Fruit fly (Drosophila melanogaster) whole organism, embryonic: Measurements from ENCODE around the gene CG31960.

Source experiments
- CG10267 ChIP-seq: fragments of 200-800 bp; sonication (Bioruptor generic); optimal IDR thresholded peaks from 2 replicates; lab custom pipeline; 2018; ENCODE audit warnings: missing biosample characterization, mild to moderate bottlenecking, missing genetic modification characterization, moderate library complexity
- CG10565 ChIP-seq: fragments of 200-800 bp; sonication (Bioruptor generic); optimal IDR thresholded peaks from 3 replicates; lab custom pipeline; 2016; ENCODE audit warnings: missing biosample characterization, mild to moderate bottlenecking, missing genetic modification characterization
- CG10979 ChIP-seq: fragments of 200-800 bp; sonication (Bioruptor generic); optimal IDR thresholded peaks from 2 replicates; lab custom pipeline; 2018; ENCODE audit warnings: missing biosample characterization, mild to moderate bottlenecking, missing genetic modification characterization, moderate library complexity
- CG12104 ChIP-seq: fragments of 200-800 bp; sonication (Bioruptor generic); optimal IDR thresholded peaks from 3 replicates; lab custom pipeline; 2016; ENCODE audit warnings: missing biosample characterization, missing genetic modification characterization
- CG12155 ChIP-seq: fragments of 200-800 bp; sonication (Bioruptor generic); optimal IDR thresholded peaks from 3 replicates; lab custom pipeline; 2016; ENCODE audit warnings: missing biosample characterization, missing genetic modification characterization
- CG12236 ChIP-seq: fragments of 200-800 bp; sonication (Bioruptor generic); optimal IDR thresholded peaks from 2 replicates; lab custom pipeline; 2016; ENCODE audit warnings: missing biosample characterization, missing genetic modification characterization
- CG12391 ChIP-seq: fragments of 200-800 bp; sonication (Bioruptor generic); optimal IDR thresholded peaks from 3 replicates; lab custom pipeline; 2018; ENCODE audit warnings: missing biosample characterization, mild to moderate bottlenecking, missing genetic modification characterization, moderate library complexity
- CG15696 ChIP-seq: fragments of 200-800 bp; sonication (Bioruptor generic); optimal IDR thresholded peaks from 2 replicates; lab custom pipeline; 2019; ENCODE audit warnings: missing biosample characterization, mild to moderate bottlenecking, missing genetic modification characterization, moderate library complexity
- CG1602 ChIP-seq: fragments of 200-800 bp; sonication (Bioruptor generic); optimal IDR thresholded peaks from 3 replicates; lab custom pipeline; 2016; ENCODE audit warnings: missing biosample characterization, missing genetic modification characterization
- CG1647 ChIP-seq: fragments of 200-800 bp; sonication (Bioruptor generic); optimal IDR thresholded peaks from 3 replicates; lab custom pipeline; 2016; ENCODE audit warnings: missing biosample characterization, missing genetic modification characterization
- CG16863 ChIP-seq: fragments of 200-800 bp; sonication (Bioruptor generic); optimal IDR thresholded peaks from 3 replicates; lab custom pipeline; 2016; ENCODE audit warnings: missing biosample characterization, missing genetic modification characterization
- CG17385 ChIP-seq: fragments of 200-800 bp; sonication (Bioruptor generic); optimal IDR thresholded peaks from 3 replicates; lab custom pipeline; 2018; ENCODE audit warnings: missing biosample characterization, mild to moderate bottlenecking, missing genetic modification characterization
- CG18599 ChIP-seq: fragments of 200-800 bp; sonication (Bioruptor generic); optimal IDR thresholded peaks from 3 replicates; lab custom pipeline; 2017; ENCODE audit warnings: missing biosample characterization, missing genetic modification characterization, mild to moderate bottlenecking, moderate library complexity, missing genetic modification reagents
- CG18764 ChIP-seq: fragments of 200-800 bp; sonication (Bioruptor generic); optimal IDR thresholded peaks from 3 replicates; lab custom pipeline; 2016; ENCODE audit warnings: missing biosample characterization, missing genetic modification characterization
- CG31388 ChIP-seq: fragments of 200-800 bp; sonication (Bioruptor generic); optimal IDR thresholded peaks from 2 replicates; lab custom pipeline; 2016; ENCODE audit warnings: missing biosample characterization, missing genetic modification characterization
- CG31441 ChIP-seq: fragments of 200-800 bp; sonication (Bioruptor generic); IDR thresholded peaks from 2 replicates; pipeline ENCODE4 v1.3.6; 2022; ENCODE audit warnings: missing biosample characterization, missing genetic modification characterization
- CG4282 ChIP-seq: fragments of 200-800 bp; sonication (Bioruptor generic); optimal IDR thresholded peaks from 2 replicates; lab custom pipeline; 2016; ENCODE audit warnings: missing biosample characterization, missing genetic modification characterization
- CG6765 ChIP-seq: fragments of 200-800 bp; sonication (Bioruptor generic); optimal IDR thresholded peaks from 3 replicates; lab custom pipeline; 2017; ENCODE audit warnings: missing biosample characterization, mild to moderate bottlenecking, missing genetic modification characterization
- CG7987 ChIP-seq: fragments of 200-800 bp; sonication (Bioruptor generic); optimal IDR thresholded peaks from 2 replicates; lab custom pipeline; 2018; ENCODE audit warnings: missing biosample characterization, mild to moderate bottlenecking, missing genetic modification characterization, moderate library complexity
- CG8924 ChIP-seq: fragments of 200-800 bp; optimal IDR thresholded peaks from 3 replicates; lab custom pipeline; 2019; ENCODE audit warnings: missing biosample characterization, mild to moderate bottlenecking, missing genetic modification characterization, moderate library complexity
- Camta ChIP-seq: fragments of 200-800 bp; sonication (Bioruptor generic); optimal IDR thresholded peaks from 2 replicates; lab custom pipeline; 2016; ENCODE audit warnings: missing biosample characterization, missing genetic modification characterization
- Dbx ChIP-seq: fragments of 200-800 bp; sonication (Bioruptor generic); IDR thresholded peaks from 3 replicates; pipeline ENCODE4 v1.3.6; 2022; ENCODE audit warnings: missing biosample characterization, missing genetic modification characterization
- Dref ChIP-seq: fragments of 200-800 bp; sonication (Bioruptor generic); IDR thresholded peaks from 2 replicates; pipeline ENCODE4 v1.3.6; 2022; ENCODE audit warnings: missing biosample characterization, missing genetic modification characterization
- Drgx ChIP-seq: fragments of 200-800 bp; sonication (Bioruptor generic); IDR thresholded peaks from 2 replicates; pipeline ENCODE4 v1.3.6; 2022; ENCODE audit warnings: missing biosample characterization, missing genetic modification characterization
- GATAe ChIP-seq: fragments of 200-800 bp; sonication (Bioruptor generic); conservative IDR thresholded peaks from 2 replicates; pipeline ENCODE4 v1.3.6; 2022; ENCODE audit warnings: missing biosample characterization, missing genetic modification characterization
- Gsc ChIP-seq: fragments of 200-800 bp; sonication (Bioruptor generic); IDR thresholded peaks from 2 replicates; pipeline ENCODE4 v1.3.6; 2022; ENCODE audit warnings: missing biosample characterization, missing genetic modification characterization
- Opbp ChIP-seq: fragments of 200-800 bp; sonication (Bioruptor generic); IDR thresholded peaks from 3 replicates; pipeline ENCODE4 v1.3.6; 2022; ENCODE audit warnings: missing biosample characterization, missing genetic modification characterization; ENCODE audit not compliant: partially characterized antibody
- Sox102F ChIP-seq: fragments of 200-800 bp; sonication (Bioruptor generic); optimal IDR thresholded peaks from 2 replicates; lab custom pipeline; 2018; ENCODE audit warnings: missing biosample characterization, mild to moderate bottlenecking, missing genetic modification characterization, moderate library complexity
- YL-1 ChIP-seq: fragments of 200-800 bp; sonication (Bioruptor generic); optimal IDR thresholded peaks from 3 replicates; lab custom pipeline; 2017; ENCODE audit warnings: missing biosample characterization, mild to moderate bottlenecking, missing genetic modification characterization
- aop ChIP-seq: fragments of 200-800 bp; sonication (Bioruptor generic); IDR thresholded peaks from 2 replicates; pipeline ENCODE4 v1.3.6; 2022; ENCODE audit warnings: missing biosample characterization, missing genetic modification characterization
- cad ChIP-seq: fragments of >200 bp; optimal IDR thresholded peaks from 2 replicates; lab custom pipeline; 2017; ENCODE audit warnings: missing biosample characterization, missing genetic modification characterization
- cato ChIP-seq: fragments of 200-800 bp; sonication (Bioruptor generic); optimal IDR thresholded peaks from 2 replicates; lab custom pipeline; 2016; ENCODE audit warnings: missing biosample characterization, missing genetic modification characterization, borderline replicate concordance
- cg ChIP-seq: fragments of 200-800 bp; sonication (Bioruptor generic); optimal IDR thresholded peaks from 3 replicates; lab custom pipeline; 2019; ENCODE audit warnings: missing biosample characterization, mild to moderate bottlenecking, missing genetic modification characterization, moderate library complexity
- eve ChIP-seq, 2 experiments: fragments of >200 bp; optimal IDR thresholded peaks; 2 replicates each; lab custom pipeline; 2017; ENCODE audit warnings: missing biosample characterization in 2 of 2, missing genetic modification characterization in 2 of 2
- insv ChIP-seq, 2 experiments: fragments of 200-800 bp; sonication (Bioruptor generic); optimal IDR thresholded peaks; 3 replicates each; lab custom pipeline; 2016 to 2018; ENCODE audit warnings: missing biosample characterization in 2 of 2, missing genetic modification characterization in 2 of 2
- klu ChIP-seq: fragments of 200-800 bp; sonication (Bioruptor generic); IDR thresholded peaks from 2 replicates; pipeline ENCODE4 v1.3.6; 2022; ENCODE audit warnings: missing biosample characterization, missing genetic modification characterization
- lmd ChIP-seq: fragments of 200-800 bp; sonication (Bioruptor generic); IDR thresholded peaks from 2 replicates; pipeline ENCODE4 v1.3.6; 2022; ENCODE audit warnings: missing biosample characterization, missing genetic modification characterization
- lola ChIP-seq, 3 experiments: fragments of >200 bp in 2 of 3; fragments of 200-800 bp in 1 of 3; sonication (Bioruptor generic) in 1 of 3; optimal IDR thresholded peaks; 2 replicates each; lab custom pipeline; 2017 to 2019; ENCODE audit warnings: missing biosample characterization in 3 of 3, missing genetic modification characterization in 3 of 3, mild to moderate bottlenecking in 1 of 3, moderate library complexity in 1 of 3
- mam ChIP-seq: fragments of 200-800 bp; sonication (Bioruptor generic); optimal IDR thresholded peaks from 3 replicates; lab custom pipeline; 2016; ENCODE audit warnings: missing biosample characterization, missing genetic modification characterization
- mld ChIP-seq: fragments of 200-800 bp; sonication (Bioruptor generic); IDR thresholded peaks from 3 replicates; pipeline ENCODE4 v1.3.6; 2022; ENCODE audit warnings: missing biosample characterization, missing genetic modification characterization; ENCODE audit not compliant: partially characterized antibody
- nerfin-2 ChIP-seq: fragments of 200-800 bp; sonication (Bioruptor generic); IDR thresholded peaks from 2 replicates; pipeline ENCODE4 v1.3.6; 2022; ENCODE audit warnings: missing biosample characterization, missing genetic modification characterization; ENCODE audit not compliant: partially characterized antibody
- nmo ChIP-seq: fragments of 200-800 bp; sonication (Bioruptor generic); optimal IDR thresholded peaks from 2 replicates; lab custom pipeline; 2018; ENCODE audit warnings: missing biosample characterization, mild to moderate bottlenecking, missing genetic modification characterization, moderate library complexity
- pum ChIP-seq: fragments of 200-800 bp; sonication (Bioruptor generic); optimal IDR thresholded peaks from 2 replicates; lab custom pipeline; 2016; ENCODE audit warnings: missing biosample characterization, missing genetic modification characterization
- pzg ChIP-seq: fragments of 200-800 bp; sonication (Bioruptor generic); optimal IDR thresholded peaks from 3 replicates; lab custom pipeline; 2018; ENCODE audit warnings: missing biosample characterization, mild to moderate bottlenecking, missing genetic modification characterization, moderate library complexity
- run ChIP-seq: fragments of 200-800 bp; sonication (Bioruptor generic); optimal IDR thresholded peaks from 3 replicates; lab custom pipeline; 2018; ENCODE audit warnings: missing biosample characterization, mild to moderate bottlenecking, missing genetic modification characterization
- sisA ChIP-seq: fragments of 200-800 bp; sonication (Bioruptor generic); IDR thresholded peaks from 2 replicates; pipeline ENCODE4 v1.3.6; 2022; ENCODE audit warnings: missing biosample characterization, missing genetic modification characterization
- trh ChIP-seq: fragments of 200-800 bp; sonication (Bioruptor generic); optimal IDR thresholded peaks from 2 replicates; lab custom pipeline; 2016; ENCODE audit warnings: missing biosample characterization, missing genetic modification characterization
- usp ChIP-seq: fragments of >200 bp; optimal IDR thresholded peaks from 2 replicates; lab custom pipeline; 2017; ENCODE audit warnings: missing biosample characterization, missing genetic modification characterization
- vnd ChIP-seq: fragments of 200-800 bp; sonication (Bioruptor generic); IDR thresholded peaks from 3 replicates; pipeline ENCODE4 v1.3.6; 2022; ENCODE audit warnings: missing biosample characterization, missing genetic modification characterization; ENCODE audit not compliant: partially characterized antibody
- zfh2 ChIP-seq: fragments of 200-800 bp; sonication (Bioruptor generic); optimal IDR thresholded peaks from 2 replicates; lab custom pipeline; 2016; ENCODE audit warnings: missing biosample characterization, missing genetic modification characterization

The CG31960 gene

DNA sequence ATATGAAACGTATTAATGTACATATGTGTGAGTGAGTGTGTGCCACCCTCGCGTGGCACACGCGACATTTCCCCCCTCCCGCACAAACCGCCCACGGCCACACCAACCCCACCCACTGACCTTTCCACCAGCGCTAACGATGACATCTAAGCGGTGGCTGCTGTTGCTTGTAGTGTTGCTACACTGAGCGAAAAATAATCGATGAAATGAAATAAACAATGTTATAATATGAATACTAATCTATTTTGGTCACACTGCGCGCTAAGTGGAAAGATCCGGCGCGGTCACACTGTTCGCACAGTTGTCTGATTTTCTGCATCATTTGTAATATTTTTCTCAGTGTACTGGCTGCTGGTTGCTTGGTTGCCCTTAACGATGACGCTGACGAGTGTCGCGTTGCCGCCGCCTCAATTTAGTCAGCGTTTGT, 47.5 kb downstream of the CG31960 start (continued):
- TF ChIP-seq CG1647 (peak; percentile 95), aop (GFP tag; lab: Robert Waterston, UW) (peak; percentile 83), CG17385 (GFP tag; lab: Kevin White, UChicago) (peak; percentile 90), cato (GFP tag; lab: Kevin White, UChicago) (peak; percentile 93), CG12155 (peak; percentile 93), CG15696 (peak; percentile 98), Dbx (GFP tag; lab: Robert Waterston, UW) (peak; percentile 80), CG7987 (GFP tag; lab: Kevin White, UChicago) (peak; percentile 90), CG31388 (peak; percentile 93), trh (GFP tag; lab: Kevin White, UChicago) (peak; percentile 92), Camta (GFP tag; lab: Kevin White, UChicago) (peak; percentile 97), CG18764 (GFP tag; lab: Kevin White, UChicago) (peak; percentile 95), zfh2 (peak; percentile 55), insv (GFP tag; optimal IDR thresholded peaks at IDR 0.05; lab: Kevin White, UChicago) (peak; percentile 18 to 50), cad (no peak), vnd (no peak), eve (GFP tag; optimal IDR thresholded peaks at IDR 0.05; lab: Kevin White, UChicago) (peak; percentile 80 to 97), CG8924 (tag; lab: Kevin White, UChicago) (peak; percentile 96), lmd (peak; percentile 95), CG31441 (peak; percentile 98), YL-1 (GFP tag; lab: Kevin White, UChicago) (peak; percentile 83), Gsc (peak; percentile 91), CG12236 (GFP tag; lab: Kevin White, UChicago) (peak; percentile 97), CG10979 (tag; lab: Kevin White, UChicago) (peak; percentile 99), sisA (GFP tag; lab: Robert Waterston, UW) (peak; percentile 97), CG10267 (tag; lab: Kevin White, UChicago) (peak; percentile 94), CG18599 (peak; percentile 95), CG1602 (GFP tag; lab: Kevin White, UChicago) (peak; percentile 97), pzg (no peak), CG10565 (GFP tag; lab: Kevin White, UChicago) (peak; percentile 92), cg (GFP tag; lab: Kevin White, UChicago) (peak; percentile 62), Opbp (GFP tag; lab: Robert Waterston, UW) (no peak), CG16863 (GFP tag; lab: Kevin White, UChicago) (peak; percentile 97), Drgx (GFP tag; lab: Robert Waterston, UW) (peak; percentile 50; the same call in 1 of the 2 replicates), Sox102F (GFP tag; lab: Kevin White, UChicago) (peak; percentile 97), nerfin-2 (GFP tag; lab: Robert Waterston, UW) (0 out of 2 replicates have a peak, but pooled peaks have one; percentile 33), pum (GFP tag; lab: Kevin White, UChicago) (peak; percentile 98), CG6765 (peak; percentile 74), mld (GFP tag; lab: Robert Waterston, UW) (no peak), Dref (GFP tag; lab: Robert Waterston, UW) (no peak), CG12391 (tag; lab: Kevin White, UChicago) (peak; percentile 97), CG4282 (peak; percentile 72), mam (GFP tag; lab: Kevin White, UChicago) (peak; percentile 93), usp (GFP tag; lab: Kevin White, UChicago) (no peak), klu (peak; percentile 87), lola (GFP tag; optimal IDR thresholded peaks at IDR 0.05; lab: Kevin White, UChicago) (peak in 1 of 3 experiments; percentile 98), CG12104 (GFP tag; lab: Kevin White, UChicago) (peak; percentile 91), nmo (peak; percentile 98), GATAe (peak; percentile 74; the same call in 1 of the 2 replicates), run (peak; percentile 92)
